Worm (Caenorhabditis elegans) whole organism, late embryonic: ENCODE measurements around the gene chil-3.

ENCODE experiments used
- C38D4.7 ChIP-seq: fragments of 200-800 bp; sonication (Bioruptor generic); optimal IDR thresholded peaks from 2 replicates; lab custom pipeline; 2018; ENCODE audit warnings: mild to moderate bottlenecking, missing genetic modification characterization, moderate library complexity, missing compliant biosample characterization
- K09A11.1 ChIP-seq: sonication (generic microtip); optimal IDR thresholded peaks from 2 replicates; lab custom pipeline; 2017; ENCODE audit warnings: antibody characterized with exemption, mild to moderate bottlenecking, missing genetic modification characterization, missing compliant biosample characterization; ENCODE audit not compliant: insufficient read depth
- Y22D7AL.16 ChIP-seq: sonication (generic microtip); optimal IDR thresholded peaks from 2 replicates; lab custom pipeline; 2016; ENCODE audit warnings: missing genetic modification characterization, missing compliant biosample characterization
- ama-1 ChIP-seq: fragments of 150-350 bp; optimal IDR thresholded peaks from 2 replicates; lab custom pipeline; 2014
- ceh-18 ChIP-seq: sonication (generic microtip); optimal IDR thresholded peaks from 2 replicates; lab custom pipeline; 2016; ENCODE audit warnings: missing genetic modification characterization, missing compliant biosample characterization
- ceh-2 ChIP-seq: sonication (generic microtip); optimal IDR thresholded peaks from 2 replicates; lab custom pipeline; 2016; ENCODE audit warnings: missing genotype, missing genetic modification characterization, missing compliant biosample characterization
- ceh-30 ChIP-seq: fragments of 150-350 bp; optimal IDR thresholded peaks from 2 replicates; lab custom pipeline; 2014; ENCODE audit warnings: missing biosample characterization, missing genetic modification characterization
- ceh-45 ChIP-seq: fragments of 200-800 bp; sonication (Bioruptor generic); IDR thresholded peaks from 2 replicates; pipeline ENCODE4 v1.3.6; 2022; ENCODE audit warnings: missing genetic modification reagents, missing genetic modification characterization, missing compliant biosample characterization
- che-1 ChIP-seq: sonication (generic microtip); optimal IDR thresholded peaks from 2 replicates; lab custom pipeline; 2016; ENCODE audit warnings: mild to moderate bottlenecking, missing genetic modification characterization, missing compliant biosample characterization
- dmd-4 ChIP-seq: sonication (generic microtip); optimal IDR thresholded peaks from 2 replicates; lab custom pipeline; 2016; ENCODE audit warnings: borderline replicate concordance, missing genetic modification characterization, missing compliant biosample characterization
- elt-4 ChIP-seq: sonication (generic microtip); optimal IDR thresholded peaks from 2 replicates; lab custom pipeline; 2016; ENCODE audit warnings: missing genetic modification characterization, missing compliant biosample characterization
- ets-4 ChIP-seq: sonication (generic microtip); optimal IDR thresholded peaks from 2 replicates; lab custom pipeline; 2016; ENCODE audit warnings: missing genetic modification characterization, missing compliant biosample characterization
- fax-1 ChIP-seq: sonication (generic microtip); optimal IDR thresholded peaks from 2 replicates; lab custom pipeline; 2016; ENCODE audit warnings: missing genotype, missing genetic modification characterization, missing compliant biosample characterization
- fkh-6 ChIP-seq: sonication (generic microtip); optimal IDR thresholded peaks from 2 replicates; lab custom pipeline; 2016; ENCODE audit warnings: missing genetic modification characterization, missing compliant biosample characterization
- gmeb-2 ChIP-seq: sonication (generic microtip); optimal IDR thresholded peaks from 2 replicates; lab custom pipeline; 2016; ENCODE audit warnings: missing genetic modification characterization, inconsistent platforms, missing compliant biosample characterization
- hlh-13 ChIP-seq: fragments of 200-800 bp; sonication (Bioruptor generic); optimal IDR thresholded peaks from 2 replicates; lab custom pipeline; 2018; ENCODE audit warnings: mild to moderate bottlenecking, missing genetic modification characterization, missing compliant biosample characterization
- madf-2 ChIP-seq: sonication (generic microtip); optimal IDR thresholded peaks from 2 replicates; lab custom pipeline; 2017; ENCODE audit warnings: missing genetic modification characterization, missing compliant biosample characterization
- mec-3 ChIP-seq: sonication (generic microtip); optimal IDR thresholded peaks from 2 replicates; lab custom pipeline; 2016; ENCODE audit warnings: borderline replicate concordance, missing genetic modification characterization, missing compliant biosample characterization
- nfya-1 ChIP-seq: sonication (generic microtip); optimal IDR thresholded peaks from 2 replicates; lab custom pipeline; 2017; ENCODE audit warnings: missing genetic modification characterization, mild to moderate bottlenecking, missing compliant biosample characterization, antibody characterized with exemption, moderate library complexity
- nhr-11 ChIP-seq: fragments of 150-350 bp; optimal IDR thresholded peaks from 2 replicates; lab custom pipeline; 2014; ENCODE audit warnings: missing biosample characterization, missing genetic modification characterization
- npax-4 ChIP-seq: sonication (generic microtip); optimal IDR thresholded peaks from 2 replicates; lab custom pipeline; 2016; ENCODE audit warnings: missing genetic modification characterization, missing compliant biosample characterization
- pag-3 ChIP-seq: sonication (generic microtip); optimal IDR thresholded peaks from 2 replicates; lab custom pipeline; 2016; ENCODE audit warnings: missing compliant biosample characterization, missing genetic modification characterization, borderline replicate concordance
- pha-2 ChIP-seq: sonication (generic microtip); optimal IDR thresholded peaks from 2 replicates; lab custom pipeline; 2017; ENCODE audit warnings: mild to moderate bottlenecking, missing genetic modification characterization, missing compliant biosample characterization
- pros-1 ChIP-seq: fragments of 150-350 bp; optimal IDR thresholded peaks from 2 replicates; lab custom pipeline; 2014; ENCODE audit warnings: missing biosample characterization, missing genetic modification reagents, missing genetic modification characterization
- rnt-1 ChIP-seq: sonication (generic microtip); optimal IDR thresholded peaks from 2 replicates; lab custom pipeline; 2016; ENCODE audit warnings: missing genetic modification characterization, missing compliant biosample characterization
- sdc-2 ChIP-seq: sonication (generic microtip); optimal IDR thresholded peaks from 2 replicates; lab custom pipeline; 2016; ENCODE audit warnings: missing genotype, missing genetic modification characterization, missing compliant biosample characterization
- sox-2 ChIP-seq: fragments of 200-800 bp; sonication (Bioruptor generic); IDR thresholded peaks from 2 replicates; pipeline ENCODE4 v1.3.6; 2022; ENCODE audit warnings: missing genetic modification reagents, missing genetic modification characterization, missing compliant biosample characterization
- sox-4 ChIP-seq: sonication (generic microtip); optimal IDR thresholded peaks from 2 replicates; lab custom pipeline; 2017; ENCODE audit warnings: mild to moderate bottlenecking, missing genetic modification characterization, inconsistent platforms, missing compliant biosample characterization
- syd-9 ChIP-seq: sonication (generic microtip); optimal IDR thresholded peaks from 2 replicates; lab custom pipeline; 2016; ENCODE audit warnings: mild to moderate bottlenecking, missing genetic modification characterization, moderate library complexity, missing compliant biosample characterization
- unc-42 ChIP-seq: sonication (generic microtip); optimal IDR thresholded peaks from 2 replicates; lab custom pipeline; 2016; ENCODE audit warnings: missing genotype, missing genetic modification characterization, missing compliant biosample characterization
- unc-55 ChIP-seq: sonication (generic microtip); optimal IDR thresholded peaks from 2 replicates; lab custom pipeline; 2017; ENCODE audit warnings: missing biosample characterization, missing genetic modification reagents, missing genetic modification characterization
- unc-86 ChIP-seq: sonication (generic microtip); optimal IDR thresholded peaks from 2 replicates; lab custom pipeline; 2016; ENCODE audit warnings: missing genetic modification characterization, missing compliant biosample characterization

chil-3 gene

ce11 chrII:9886216-9886615 lies 24.9 kb upstream of the chil-3 start, which contains the start of gene algn-8:
Gene algn-8, minus strand, starts transcription at chrII:9886442.
- TF ChIP-seq ceh-2 (tag; lab: Kevin White, UChicago) (no peak), sdc-2 (no peak), unc-86 (no peak), pros-1 (tag; lab: Kevin White, UChicago) (no peak), madf-2 (tag; lab: Kevin White, UChicago) (no peak), elt-4 (no peak)

- no peak for TF ChIP-seq sdc-2
- TF ChIP-seq unc-55 (GFP tag; lab: Kevin White, UChicago), result no peak
- TF ChIP-seq dmd-4, result no peak
- no peak for TF ChIP-seq npax-4 (tag; lab: Kevin White, UChicago)
- TF ChIP-seq pha-2 (tag; lab: Kevin White, UChicago), result no peak
- TF ChIP-seq sox-2 (GFP tag; lab: Robert Waterston, UW), result no peak
- TF ChIP-seq gmeb-2, result no peak
- no peak for TF ChIP-seq K09A11.1 (tag; lab: Kevin White, UChicago)
- TF ChIP-seq ceh-45 (GFP tag; lab: Robert Waterston, UW), result no peak
- no peak for TF ChIP-seq ama-1 (lab: Kevin White, UChicago)
- no peak for TF ChIP-seq Y22D7AL.16 (tag; lab: Kevin White, UChicago)
- no peak for TF ChIP-seq nhr-11
- no peak for TF ChIP-seq fax-1
- TF ChIP-seq C38D4.7, result no peak
Observed at ce11 chrII:9880826-9881225, 19.5 kb upstream of the chil-3 start, which contains the start of gene C08H9.15. Gene C08H9.15, plus strand, starts transcription at chrII:9881193.

DNA sequence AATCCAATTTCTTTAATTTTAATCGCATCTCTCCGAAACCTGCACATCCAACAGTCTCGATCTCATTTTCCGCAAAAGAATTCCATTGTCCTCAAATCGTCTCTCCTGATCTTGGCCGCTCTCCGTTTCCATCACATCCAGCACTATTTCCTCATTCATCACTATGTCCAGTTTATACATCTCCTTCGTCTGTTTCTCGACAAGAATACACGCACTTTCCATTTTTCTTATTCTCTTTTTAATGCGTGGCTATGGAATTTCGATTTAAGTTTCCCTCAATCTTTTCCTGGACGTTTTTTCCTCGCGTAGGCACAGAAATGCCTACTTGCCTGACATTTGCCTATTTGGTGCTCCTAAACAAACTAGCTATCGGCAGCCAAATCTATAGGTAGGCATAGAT lies 18.5 kb upstream of the chil-3 start:
- no peak for TF ChIP-seq fax-1
- TF ChIP-seq gmeb-2, result no peak
- TF ChIP-seq rnt-1 (tag; lab: Kevin White, UChicago), result no peak
- TF ChIP-seq unc-55 (GFP tag; lab: Kevin White, UChicago), result no peak
- TF ChIP-seq dmd-4, result no peak
- TF ChIP-seq fkh-6 (tag; lab: Kevin White, UChicago), result no peak
- no peak for TF ChIP-seq pag-3 (tag; lab: Kevin White, UChicago)

ce11 chrII:9874508-9875229 lies 13.4 kb upstream of the chil-3 start, which contains the start of the genes chil-2 and ctsa-3.2:
Gene chil-2, minus strand, starts transcription at chrII:9874608.
Gene ctsa-3.2, plus strand, starts transcription at chrII:9875179.
- no peak for TF ChIP-seq ceh-30 (tag; lab: Kevin White, UChicago)
- no peak for TF ChIP-seq sox-4 (tag; lab: Kevin White, UChicago)
- no peak for TF ChIP-seq unc-42 (tag; lab: Kevin White, UChicago)
- no peak for TF ChIP-seq pag-3 (tag; lab: Kevin White, UChicago)
- no peak for TF ChIP-seq ceh-18 (tag; lab: Kevin White, UChicago)
- no peak for TF ChIP-seq fax-1
- TF ChIP-seq sdc-2, result no peak
- no peak for TF ChIP-seq syd-9 (tag; lab: Kevin White, UChicago)

DNA sequence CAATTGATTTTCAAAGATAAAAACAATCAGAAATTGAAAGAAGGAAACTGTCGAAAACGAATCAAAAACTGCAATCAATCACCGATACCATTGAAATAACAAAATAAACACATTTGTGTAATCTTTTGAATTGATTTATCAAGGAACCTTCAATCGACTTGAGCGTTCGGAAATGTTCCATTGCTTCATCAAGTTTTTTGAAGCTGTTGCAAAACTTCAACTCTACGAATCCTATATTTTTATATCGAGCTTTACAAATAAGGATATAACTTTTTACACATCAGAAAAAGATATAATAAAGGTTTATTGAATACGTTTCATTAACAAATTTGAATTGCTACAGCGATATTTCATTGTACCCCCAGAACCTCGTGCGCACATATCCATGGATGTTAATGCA lies 11.7 kb upstream of the chil-3 start, which contains the start of gene chil-8:
TSS of gene chil-8 (minus strand) at position 101 of the 400 bp plus-strand sequence.
- TF ChIP-seq hlh-13 (GFP tag; lab: Kevin White, UChicago) (no peak), sox-2 (GFP tag; lab: Robert Waterston, UW) (no peak), che-1 (no peak), mec-3 (no peak), madf-2 (tag; lab: Kevin White, UChicago) (no peak), fkh-6 (tag; lab: Kevin White, UChicago) (no peak)

- TF ChIP-seq K09A11.1 (tag; lab: Kevin White, UChicago) (no peak), sox-4 (tag; lab: Kevin White, UChicago) (no peak), ets-4 (tag; lab: Kevin White, UChicago) (no peak), nfya-1 (tag; lab: Kevin White, UChicago) (no peak)
Observed at ce11 chrII:9871061-9871460, 9.8 kb upstream of the chil-3 start, which contains the start of gene chil-7. Gene chil-7, minus strand, starts transcription at chrII:9871172.
